Worm (Caenorhabditis elegans) whole organism, mixed stage, embryonic: ENCODE results near the gene odr-10.

Source experiments
- M03D4.4 ChIP-seq: sonication (generic microtip); optimal IDR thresholded peaks from 2 replicates; lab custom pipeline; 2017; ENCODE audit warnings: mild to moderate bottlenecking, missing genetic modification characterization, missing compliant biosample characterization
- blmp-1 ChIP-seq: fragments of 150-350 bp; optimal IDR thresholded peaks from 2 replicates; lab custom pipeline; 2014; ENCODE audit warnings: missing biosample characterization, missing genetic modification characterization
- ceh-39 ChIP-seq: fragments of 150-350 bp; optimal IDR thresholded peaks from 2 replicates; lab custom pipeline; 2014; ENCODE audit warnings: missing biosample characterization, missing genetic modification characterization
- ceh-43 ChIP-seq: fragments of 200-800 bp; sonication (Bioruptor generic); optimal IDR thresholded peaks from 2 replicates; lab custom pipeline; 2018; ENCODE audit warnings: mild to moderate bottlenecking, missing genetic modification characterization, moderate library complexity, missing compliant biosample characterization
- ceh-83 ChIP-seq: fragments of 200-800 bp; sonication (Bioruptor generic); optimal IDR thresholded peaks from 2 replicates; lab custom pipeline; 2018; ENCODE audit warnings: mild to moderate bottlenecking, missing genetic modification characterization, missing compliant biosample characterization
- ces-1 ChIP-seq: fragments of 150-350 bp; optimal IDR thresholded peaks from 2 replicates; lab custom pipeline; 2014; ENCODE audit warnings: missing biosample characterization, missing genetic modification reagents, missing genetic modification characterization
- drap-1 ChIP-seq: fragments of 200-800 bp; sonication (Bioruptor generic); optimal IDR thresholded peaks from 3 replicates; lab custom pipeline; 2018; ENCODE audit warnings: mild to moderate bottlenecking, missing genetic modification characterization, missing compliant biosample characterization
- elt-1 ChIP-seq: sonication (generic microtip); optimal IDR thresholded peaks from 2 replicates; lab custom pipeline; 2017; ENCODE audit warnings: missing genetic modification characterization, mild to moderate bottlenecking, missing compliant biosample characterization, antibody characterized with exemption, moderate library complexity, borderline replicate concordance; ENCODE audit not compliant: insufficient read depth
- elt-3 ChIP-seq: fragments of 150-350 bp; optimal IDR thresholded peaks from 2 replicates; lab custom pipeline; 2014; ENCODE audit warnings: missing biosample characterization, missing genetic modification characterization
- flh-1 ChIP-seq: fragments of 200-800 bp; sonication (Bioruptor generic); optimal IDR thresholded peaks from 2 replicates; lab custom pipeline; 2018; ENCODE audit warnings: mild to moderate bottlenecking, missing genetic modification characterization, moderate library complexity, missing compliant biosample characterization
- ham-2 ChIP-seq: fragments of 200-800 bp; sonication (Bioruptor generic); optimal IDR thresholded peaks from 2 replicates; lab custom pipeline; 2018; ENCODE audit warnings: mild to moderate bottlenecking, missing genetic modification characterization, missing compliant biosample characterization
- hlh-1 ChIP-seq: fragments of 150-350 bp; optimal IDR thresholded peaks from 2 replicates; lab custom pipeline; 2014; ENCODE audit warnings: missing biosample characterization, missing genetic modification reagents, missing genetic modification characterization
- lin-13 ChIP-seq: fragments of 150-350 bp; optimal IDR thresholded peaks from 2 replicates; lab custom pipeline; 2014; ENCODE audit warnings: missing biosample characterization, missing genetic modification characterization
- lin-32 ChIP-seq: fragments of 200-800 bp; sonication (Bioruptor generic); optimal IDR thresholded peaks from 2 replicates; lab custom pipeline; 2018; ENCODE audit warnings: mild to moderate bottlenecking, missing genetic modification characterization, missing compliant biosample characterization
- lsy-2 ChIP-seq: fragments of 150-350 bp; optimal IDR thresholded peaks from 2 replicates; lab custom pipeline; 2014; ENCODE audit warnings: missing biosample characterization, missing genetic modification characterization
- mab-5 ChIP-seq: fragments of 150-350 bp; optimal IDR thresholded peaks from 2 replicates; lab custom pipeline; 2014; ENCODE audit warnings: missing biosample characterization, missing genetic modification characterization
- mep-1 ChIP-seq: fragments of 150-350 bp; optimal IDR thresholded peaks from 2 replicates; lab custom pipeline; 2017; ENCODE audit warnings: missing biosample characterization, missing genetic modification reagents, missing genetic modification characterization, inconsistent platforms
- mls-2 ChIP-seq: sonication (generic microtip); optimal IDR thresholded peaks from 2 replicates; lab custom pipeline; 2016; ENCODE audit warnings: mild to moderate bottlenecking, missing genetic modification characterization, moderate library complexity, missing compliant biosample characterization
- nhr-12 ChIP-seq: fragments of 150-350 bp; optimal IDR thresholded peaks from 2 replicates; lab custom pipeline; 2014; ENCODE audit warnings: missing biosample characterization, missing genetic modification characterization
- nhr-2 ChIP-seq: fragments of 150-350 bp; optimal IDR thresholded peaks from 2 replicates; lab custom pipeline; 2014; ENCODE audit warnings: missing biosample characterization, missing genetic modification characterization
- nhr-237 ChIP-seq: fragments of 150-350 bp; optimal IDR thresholded peaks from 2 replicates; lab custom pipeline; 2014; ENCODE audit warnings: missing biosample characterization, missing genetic modification characterization
- nhr-76 ChIP-seq: sonication (generic microtip); optimal IDR thresholded peaks from 2 replicates; lab custom pipeline; 2017; ENCODE audit warnings: missing biosample characterization, missing genetic modification characterization
- pha-4 ChIP-seq: fragments of 150-350 bp; optimal IDR thresholded peaks from 2 replicates; lab custom pipeline; 2018; ENCODE audit warnings: missing biosample characterization, missing genetic modification reagents, missing genetic modification characterization
- snpc-4 ChIP-seq: fragments of 150-350 bp; optimal IDR thresholded peaks from 2 replicates; lab custom pipeline; 2014; ENCODE audit warnings: missing biosample characterization, missing genetic modification characterization
- sptf-1 ChIP-seq: sonication (generic microtip); optimal IDR thresholded peaks from 2 replicates; lab custom pipeline; 2017; ENCODE audit warnings: mild to moderate bottlenecking, missing genetic modification characterization, moderate library complexity, missing compliant biosample characterization
- unc-120 ChIP-seq: sonication (generic microtip); optimal IDR thresholded peaks from 2 replicates; lab custom pipeline; 2017; ENCODE audit warnings: missing genetic modification characterization, missing compliant biosample characterization; ENCODE audit not compliant: poor library complexity, severe bottlenecking
- unc-39 ChIP-seq: fragments of 150-350 bp; optimal IDR thresholded peaks from 2 replicates; lab custom pipeline; 2014; ENCODE audit warnings: missing biosample characterization, missing genetic modification characterization
- unc-62 ChIP-seq: fragments of 150-350 bp; optimal IDR thresholded peaks from 2 replicates; lab custom pipeline; 2014; ENCODE audit warnings: missing biosample characterization, missing genetic modification reagents, missing genetic modification characterization
- zip-8 ChIP-seq: fragments of 150-350 bp; optimal IDR thresholded peaks from 2 replicates; lab custom pipeline; 2014; ENCODE audit warnings: missing biosample characterization, missing genetic modification characterization
- ztf-11 ChIP-seq: fragments of 150-350 bp; optimal IDR thresholded peaks from 2 replicates; lab custom pipeline; 2014; ENCODE audit warnings: missing biosample characterization, missing genetic modification characterization

Gene odr-10

DNA sequence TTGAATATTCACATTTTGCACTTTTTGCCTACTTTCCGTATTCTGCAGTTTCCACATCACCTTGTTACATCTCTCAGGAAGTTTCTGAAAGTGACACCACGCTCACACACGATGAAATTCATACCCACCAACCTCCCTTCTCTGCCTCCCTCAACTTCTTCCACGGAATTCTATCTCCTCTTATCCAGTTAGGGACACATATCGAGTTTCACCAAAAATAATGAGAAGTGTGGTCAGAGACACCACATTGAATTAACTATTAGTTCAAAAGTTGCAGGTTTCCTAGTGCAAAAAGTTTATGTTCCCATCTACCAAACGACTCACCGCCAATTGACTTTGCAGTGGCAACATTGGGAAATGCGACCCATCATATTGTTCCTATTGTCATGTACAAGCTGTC is 15.3 kb downstream of the odr-10 start:
- TF ChIP-seq flh-1 (GFP tag; lab: Kevin White, UChicago) (no peak), M03D4.4 (tag; lab: Kevin White, UChicago) (no peak), ces-1 (peak; percentile 38), ceh-43 (GFP tag; lab: Kevin White, UChicago) (no peak), ceh-39 (no peak)

DNA sequence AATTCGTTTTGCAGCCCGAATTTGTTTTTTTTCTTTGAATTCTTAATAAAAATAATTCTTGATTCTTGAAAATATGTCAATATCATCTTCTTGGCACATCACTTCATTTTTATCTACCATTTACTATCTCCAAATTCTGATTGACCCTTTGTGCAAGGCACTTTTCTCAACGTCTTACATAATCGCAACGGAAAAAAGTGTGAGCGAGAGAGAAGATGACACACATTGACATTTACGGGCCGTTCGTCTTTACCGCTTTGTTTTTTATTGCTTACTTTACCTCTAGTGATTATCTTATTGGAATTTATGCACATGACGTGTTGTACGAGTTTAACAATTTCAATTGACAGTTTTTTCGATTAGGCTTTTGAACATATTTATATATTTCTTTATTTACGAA is 17.1 kb downstream of the odr-10 start:
- TF ChIP-seq ces-1 (no peak), unc-39 (tag; lab: Kevin White, UChicago) (no peak)

DNA sequence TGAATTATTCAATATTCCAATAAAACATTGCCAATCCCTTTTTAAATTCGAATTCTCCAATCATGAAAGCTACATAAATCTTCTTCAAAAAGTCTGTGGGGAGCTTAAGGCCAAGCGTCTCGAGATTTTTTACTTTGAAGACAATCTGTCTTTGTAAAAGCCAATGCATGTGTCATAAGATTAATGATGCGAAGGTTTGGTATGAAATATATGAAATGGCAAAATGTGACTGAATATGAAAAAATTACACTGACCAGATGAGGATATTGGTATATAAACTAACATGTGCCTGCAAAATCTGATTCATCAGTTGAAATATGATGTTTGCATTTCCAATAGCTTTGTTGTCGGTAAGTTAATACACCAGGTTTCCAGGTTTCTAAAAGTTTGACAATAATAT is 19.8 kb downstream of the odr-10 start, which contains the start of gene C53B7.2:
Gene C53B7.2, plus strand, starts transcription at position 301 of the 400 bp plus-strand sequence.
- TF ChIP-seq elt-1 (tag; lab: Kevin White, UChicago) = no peak
- no peak for TF ChIP-seq unc-62 (GFP tag; lab: Kevin White, UChicago)
- TF ChIP-seq ces-1 = no peak
- TF ChIP-seq ceh-83 (GFP tag; lab: Kevin White, UChicago) = no peak
- TF ChIP-seq ham-2 (GFP tag; lab: Kevin White, UChicago) = no peak
- TF ChIP-seq mep-1 (tag; lab: Kevin White, UChicago) = no peak
- TF ChIP-seq nhr-237 = no peak
- TF ChIP-seq lin-32 (GFP tag; lab: Kevin White, UChicago) = no peak
- no peak for TF ChIP-seq nhr-2 (tag; lab: Kevin White, UChicago)
- TF ChIP-seq mls-2 (tag; lab: Kevin White, UChicago) = no peak
- no peak for TF ChIP-seq elt-3 (tag; lab: Kevin White, UChicago)
- TF ChIP-seq snpc-4 (tag; lab: Kevin White, UChicago) = no peak
- TF ChIP-seq lin-13 = no peak

DNA sequence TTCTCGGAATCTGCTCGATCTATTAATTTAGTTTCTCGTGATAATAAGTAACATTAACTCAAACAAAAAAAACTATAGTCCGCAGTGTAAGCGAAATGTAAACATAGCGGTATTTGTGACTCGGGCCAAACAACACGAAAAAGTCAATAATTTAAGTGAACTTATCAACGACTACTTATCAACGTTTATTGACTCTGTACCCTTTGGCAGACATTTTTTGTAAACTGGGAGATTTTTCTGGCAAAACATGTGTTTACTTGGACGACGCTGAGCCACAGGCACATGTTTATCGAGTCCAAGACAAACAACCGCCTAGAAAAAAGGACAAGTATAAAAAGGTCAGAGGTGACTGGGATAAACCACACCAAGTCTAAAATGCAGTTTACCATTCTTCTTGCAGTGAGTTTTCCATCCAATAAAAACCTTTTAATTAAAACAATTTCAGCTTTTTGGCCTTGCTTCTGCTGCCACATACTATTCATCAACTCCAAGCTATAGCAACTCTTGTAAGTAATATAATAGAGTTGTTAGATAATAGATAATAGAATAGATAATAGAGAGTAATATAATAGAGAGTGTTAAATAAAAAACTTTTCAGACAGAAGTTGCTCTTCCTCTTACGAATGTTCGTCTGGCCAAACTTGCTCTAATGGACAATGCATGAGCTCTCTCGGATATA is 21.2 kb downstream of the odr-10 start, which contains the start of gene C53B7.3:
Gene C53B7.3, plus strand, starts transcription at position 362 of the 679 bp plus-strand sequence.
- no peak for TF ChIP-seq ham-2 (GFP tag; lab: Kevin White, UChicago)
- peak; percentile 4 for TF ChIP-seq pha-4 (tag; lab: Kevin White, UChicago)

DNA sequence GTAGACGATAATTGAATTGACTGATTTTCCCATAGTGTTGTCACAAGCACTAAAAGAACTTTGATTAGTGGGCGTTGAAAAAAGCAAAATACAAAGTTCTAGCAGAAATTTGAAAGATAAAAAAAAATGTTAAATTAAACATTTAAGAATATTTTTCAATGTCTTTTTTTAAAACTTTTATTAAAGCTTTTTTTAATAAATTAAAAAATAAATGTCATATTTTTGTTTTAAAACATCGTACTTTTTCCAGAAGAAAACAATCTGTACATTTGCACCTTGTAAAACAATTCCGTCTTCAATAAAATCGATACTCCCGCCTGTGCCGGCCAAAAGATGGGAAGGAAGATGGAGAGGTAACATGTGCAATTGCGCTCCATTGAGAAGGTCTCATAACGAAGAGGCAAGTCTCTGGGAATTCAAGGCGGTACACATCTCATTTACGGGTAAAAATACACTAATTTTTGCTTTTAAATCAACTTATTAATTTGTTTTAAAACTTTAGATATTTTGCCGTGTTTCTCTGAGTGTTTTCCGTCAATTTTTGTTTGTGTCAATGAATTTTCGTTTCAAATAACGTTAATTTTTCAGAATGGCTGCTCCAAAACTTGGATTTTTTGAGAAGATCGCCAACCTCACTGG is 24.9 kb downstream of the odr-10 start, which contains the start of the genes glr-6 and asg-2:
Gene glr-6, minus strand, starts transcription at position 51 of the 639 bp plus-strand sequence.
Gene asg-2, plus strand, starts transcription at position 589 of the 639 bp plus-strand sequence.
- TF ChIP-seq ceh-39 (peak; percentile 62), unc-120 (tag; lab: Kevin White, UChicago) (no peak), elt-3 (tag; lab: Kevin White, UChicago) (no peak), drap-1 (GFP tag; lab: Kevin White, UChicago) (no peak), nhr-2 (tag; lab: Kevin White, UChicago) (peak; percentile 25), ces-1 (peak; percentile 59), ztf-11 (tag; lab: Kevin White, UChicago) (peak; percentile 42), nhr-237 (peak; percentile 70), mep-1 (tag; lab: Kevin White, UChicago) (peak; percentile 96), unc-62 (GFP tag; lab: Kevin White, UChicago) (peak; percentile 21), ceh-43 (GFP tag; lab: Kevin White, UChicago) (no peak), lin-13 (peak; percentile 18), pha-4 (tag; lab: Kevin White, UChicago) (peak; percentile 32), sptf-1 (tag; lab: Kevin White, UChicago) (peak; percentile 10), M03D4.4 (tag; lab: Kevin White, UChicago) (no peak), lsy-2 (tag; lab: Kevin White, UChicago) (peak; percentile 60), hlh-1 (tag; lab: Kevin White, UChicago) (peak; percentile 24)

DNA sequence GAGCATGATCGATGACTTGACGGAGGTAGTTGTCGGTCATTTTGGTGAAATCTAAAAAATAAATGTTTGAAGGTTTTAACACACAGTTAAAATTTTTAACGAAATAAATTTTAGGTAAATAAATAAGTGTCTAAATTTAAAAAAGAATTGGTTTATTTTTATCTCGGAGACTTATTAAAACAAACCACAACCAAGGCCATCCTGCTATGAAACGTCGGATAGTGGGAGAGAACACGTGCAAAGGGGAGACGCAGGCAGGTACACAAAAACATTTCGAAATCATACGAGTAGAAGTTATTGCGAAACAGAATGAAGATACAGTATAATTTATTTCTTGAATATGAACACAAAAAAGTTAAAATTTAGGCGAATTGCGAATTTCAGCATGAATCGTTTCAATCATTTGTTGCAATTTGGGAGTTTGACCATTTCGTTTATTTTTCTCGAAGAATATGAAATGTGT is 29.6 kb downstream of the odr-10 start, which contains the start of gene F41B4.3:
Gene F41B4.3, minus strand, starts transcription at position 51 of the 463 bp plus-strand sequence.
- TF ChIP-seq mab-5 (no peak), lin-32 (GFP tag; lab: Kevin White, UChicago) (no peak), elt-3 (tag; lab: Kevin White, UChicago) (no peak), lin-13 (no peak), ceh-83 (GFP tag; lab: Kevin White, UChicago) (no peak), zip-8 (tag; lab: Kevin White, UChicago) (no peak), blmp-1 (tag; lab: Kevin White, UChicago) (no peak), unc-120 (tag; lab: Kevin White, UChicago) (no peak), lsy-2 (tag; lab: Kevin White, UChicago) (no peak), snpc-4 (tag; lab: Kevin White, UChicago) (no peak), nhr-76 (tag; lab: Kevin White, UChicago) (no peak), ztf-11 (tag; lab: Kevin White, UChicago) (no peak), nhr-12 (no peak)
